Worm (Caenorhabditis elegans) whole organism, early embryonic: ENCODE data around the gene unc-39.

Experiments used
- F13C5.2 ChIP-seq: sonication (generic microtip); optimal IDR thresholded peaks from 2 replicates; lab custom pipeline; 2017; ENCODE audit warnings: mild to moderate bottlenecking, missing genetic modification characterization, inconsistent platforms, missing compliant biosample characterization
- ceh-13 ChIP-seq: fragments of 200-800 bp; sonication (Bioruptor generic); optimal IDR thresholded peaks from 2 replicates; lab custom pipeline; 2018; ENCODE audit warnings: mild to moderate bottlenecking, missing genetic modification characterization, missing compliant biosample characterization
- ceh-36 ChIP-seq: sonication (generic microtip); optimal IDR thresholded peaks from 2 replicates; lab custom pipeline; 2016; ENCODE audit warnings: missing genetic modification characterization, inconsistent platforms, missing compliant biosample characterization
- pes-1 ChIP-seq: fragments of 200-800 bp; sonication (Bioruptor generic); IDR thresholded peaks from 2 replicates; pipeline ENCODE4 v1.3.6; 2022; ENCODE audit warnings: missing genetic modification reagents, missing genetic modification characterization, missing compliant biosample characterization
- sea-1 ChIP-seq: fragments of 200-800 bp; sonication (Bioruptor generic); conservative IDR thresholded peaks from 2 replicates; pipeline ENCODE4 v1.3.6; 2022; ENCODE audit warnings: missing genetic modification characterization, missing compliant biosample characterization
- tbx-37 ChIP-seq: fragments of 200-800 bp; sonication (Bioruptor generic); conservative IDR thresholded peaks from 2 replicates; pipeline ENCODE4 v1.3.6; 2022; ENCODE audit warnings: missing genetic modification reagents, missing genetic modification characterization, missing compliant biosample characterization

- TF ChIP-seq sea-1 (GFP tag; lab: Robert Waterston, UW) (no peak), pes-1 (GFP tag; lab: Robert Waterston, UW) (no peak), tbx-37 (GFP tag; lab: Robert Waterston, UW) (no peak), ceh-36 (tag; lab: Kevin White, UChicago) (no peak), ceh-13 (GFP tag; lab: Kevin White, UChicago) (no peak), F13C5.2 (tag; lab: Kevin White, UChicago) (no peak)
Measured at ce11 chrV:14414032-14414431, 41.2 kb downstream of the unc-39 start.
